Worm (Caenorhabditis elegans): ENCODE results near the gene F59A7.5.

DNA sequence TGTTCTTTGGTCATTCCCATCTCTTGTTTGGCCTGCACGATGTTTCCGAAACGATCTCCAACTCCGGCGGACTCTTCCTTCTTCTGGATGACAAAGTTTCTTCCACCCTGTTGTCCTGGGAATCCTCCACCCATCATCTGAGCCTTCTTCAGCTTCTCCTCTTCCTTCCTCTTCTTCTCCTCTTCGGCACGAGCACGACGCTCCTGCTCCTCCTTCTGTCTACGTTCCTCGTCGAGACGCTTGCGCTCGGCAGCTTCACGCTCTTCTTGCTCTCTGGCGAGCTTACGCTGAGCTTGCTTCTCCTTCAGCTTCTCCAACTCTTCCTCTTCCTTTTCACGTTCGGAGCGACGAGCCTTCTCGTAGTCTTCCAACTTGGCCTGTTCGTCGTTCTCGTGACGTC is 31.1 kb upstream of the F59A7.5 start:
- TF ChIP-seq flt-1 (GFP tag; IDR thresholded peaks at IDR 0.05) (no peak), hmbx-1 (tag; optimal IDR thresholded peaks at IDR 0.05) (no peak), pes-1 (GFP tag; IDR thresholded peaks at IDR 0.05) (no peak), hnd-1 (tag; optimal IDR thresholded peaks at IDR 0.05) (no peak), ceh-36 (tag; optimal IDR thresholded peaks at IDR 0.05) (no peak), F13C5.2 (tag; optimal IDR thresholded peaks at IDR 0.05) (no peak), tbx-11 (GFP tag; IDR thresholded peaks at IDR 0.05) (no peak), B0310.2 (tag; optimal IDR thresholded peaks at IDR 0.05) (no peak), ama-1 (optimal IDR thresholded peaks at IDR 0.05) (no peak), tbx-37 (GFP tag; conservative IDR thresholded peaks at IDR 0.05) (no peak), ets-7 (tag; optimal IDR thresholded peaks at IDR 0.05) (no peak), ceh-13 (GFP tag; optimal IDR thresholded peaks at IDR 0.05) (no peak), aly-1 (tag; optimal IDR thresholded peaks at IDR 0.05) (no peak), hmg-4 (GFP tag; optimal IDR thresholded peaks at IDR 0.05) (no peak)

Measured in whole organism, early embryonic.